Fruit fly (Drosophila melanogaster) whole organism, embryonic: ENCODE measurements around the gene Atx-1.

Experiments
- Atf-2 ChIP-seq: fragments of 200-800 bp; sonication (Bioruptor generic); optimal IDR thresholded peaks from 2 replicates; lab custom pipeline; 2016; ENCODE audit warnings: missing biosample characterization, missing genetic modification characterization
- Awh ChIP-seq: fragments of 200-800 bp; sonication (Bioruptor generic); IDR thresholded peaks from 2 replicates; pipeline ENCODE4, ENCODE4 v1.3.6; 2022; ENCODE audit warnings: missing biosample characterization, missing genetic modification characterization
- BtbVII ChIP-seq: fragments of 200-800 bp; sonication (Bioruptor generic); optimal IDR thresholded peaks from 3 replicates; lab custom pipeline; 2017; ENCODE audit warnings: missing biosample characterization, mild to moderate bottlenecking, missing genetic modification characterization
- CG10147 ChIP-seq: fragments of 200-800 bp; sonication (Bioruptor generic); optimal IDR thresholded peaks from 2 replicates; lab custom pipeline; 2019; ENCODE audit warnings: missing biosample characterization, mild to moderate bottlenecking, missing genetic modification characterization, moderate library complexity
- CG10959 ChIP-seq: fragments of 200-800 bp; sonication (Bioruptor generic); IDR thresholded peaks from 2 replicates; pipeline ENCODE4 v1.3.6; 2022; ENCODE audit warnings: missing biosample characterization, missing genetic modification characterization
- CG1233 ChIP-seq: fragments of 200-800 bp; sonication (Bioruptor generic); optimal IDR thresholded peaks from 4 replicates; lab custom pipeline; 2018; ENCODE audit warnings: missing biosample characterization, mild to moderate bottlenecking, missing genetic modification characterization
- CG12942 ChIP-seq: fragments of 200-800 bp; sonication (Bioruptor generic); optimal IDR thresholded peaks from 3 replicates; lab custom pipeline; 2016; ENCODE audit warnings: missing biosample characterization, missing genetic modification characterization
- CG15269 ChIP-seq: fragments of 200-800 bp; sonication (Bioruptor generic); optimal IDR thresholded peaks from 2 replicates; lab custom pipeline; 2018; ENCODE audit warnings: missing biosample characterization, mild to moderate bottlenecking, missing genetic modification characterization, moderate library complexity
- CG1529 ChIP-seq: fragments of 200-800 bp; sonication (Bioruptor generic); optimal IDR thresholded peaks from 3 replicates; lab custom pipeline; 2018; ENCODE audit warnings: missing biosample characterization, missing genetic modification characterization
- CG15696 ChIP-seq: fragments of 200-800 bp; sonication (Bioruptor generic); optimal IDR thresholded peaks from 2 replicates; lab custom pipeline; 2019; ENCODE audit warnings: missing biosample characterization, mild to moderate bottlenecking, missing genetic modification characterization, moderate library complexity
- CG1647 ChIP-seq: fragments of 200-800 bp; sonication (Bioruptor generic); optimal IDR thresholded peaks from 3 replicates; lab custom pipeline; 2016; ENCODE audit warnings: missing biosample characterization, missing genetic modification characterization
- CG16863 ChIP-seq: fragments of 200-800 bp; sonication (Bioruptor generic); optimal IDR thresholded peaks from 3 replicates; lab custom pipeline; 2016; ENCODE audit warnings: missing biosample characterization, missing genetic modification characterization
- CG17612 ChIP-seq: fragments of 200-800 bp; sonication (Bioruptor generic); IDR thresholded peaks from 2 replicates; pipeline ENCODE4 v1.3.6; 2022; ENCODE audit warnings: missing biosample characterization, missing genetic modification characterization
- CG1832 ChIP-seq: fragments of 200-800 bp; sonication (Bioruptor generic); optimal IDR thresholded peaks from 2 replicates; lab custom pipeline; 2017; ENCODE audit warnings: missing biosample characterization, mild to moderate bottlenecking, missing genetic modification characterization, inconsistent platforms
- CG18619 ChIP-seq: fragments of 200-800 bp; sonication (Bioruptor generic); optimal IDR thresholded peaks from 3 replicates; lab custom pipeline; 2017; ENCODE audit warnings: missing biosample characterization, mild to moderate bottlenecking, missing genetic modification characterization
- CG42726 ChIP-seq: fragments of 200-800 bp; sonication (Bioruptor generic); IDR thresholded peaks from 2 replicates; pipeline ENCODE4 v1.3.6; 2022; ENCODE audit warnings: missing biosample characterization, missing genetic modification characterization; ENCODE audit not compliant: partially characterized antibody
- CG4617 ChIP-seq: fragments of 200-800 bp; sonication (Bioruptor generic); optimal IDR thresholded peaks from 3 replicates; lab custom pipeline; 2016; ENCODE audit warnings: missing biosample characterization, missing genetic modification characterization, borderline replicate concordance
- CG4854 ChIP-seq: fragments of 200-800 bp; sonication (Bioruptor generic); optimal IDR thresholded peaks from 2 replicates; lab custom pipeline; 2016; ENCODE audit warnings: missing biosample characterization, missing genetic modification characterization, inconsistent platforms
- CG7357 ChIP-seq: fragments of 200-800 bp; sonication (Bioruptor generic); IDR thresholded peaks from 3 replicates; pipeline ENCODE4 v1.3.6; 2022; ENCODE audit warnings: missing biosample characterization, missing genetic modification characterization
- CkIIα-i1 ChIP-seq: fragments of 200-800 bp; sonication (Bioruptor generic); IDR thresholded peaks from 2 replicates; pipeline ENCODE4 v1.3.6; 2022; ENCODE audit warnings: missing biosample characterization, missing genetic modification characterization
- CoRest ChIP-seq: fragments of 200-800 bp; sonication (Bioruptor generic); optimal IDR thresholded peaks from 3 replicates; lab custom pipeline; 2018; ENCODE audit warnings: missing biosample characterization, mild to moderate bottlenecking, missing genetic modification characterization, moderate library complexity
- Dbx ChIP-seq: fragments of 200-800 bp; sonication (Bioruptor generic); IDR thresholded peaks from 3 replicates; pipeline ENCODE4 v1.3.6; 2022; ENCODE audit warnings: missing biosample characterization, missing genetic modification characterization
- Eip74EF ChIP-seq, 2 experiments: fragments of 200-800 bp in 1 of 2; fragments of >200 bp in 1 of 2; sonication (Bioruptor generic) in 1 of 2; optimal IDR thresholded peaks; 2 replicates each; lab custom pipeline; 2017 to 2019; ENCODE audit warnings: missing biosample characterization in 2 of 2, missing genetic modification characterization in 2 of 2, mild to moderate bottlenecking in 1 of 2, moderate library complexity in 1 of 2
- Gsc ChIP-seq: fragments of 200-800 bp; sonication (Bioruptor generic); IDR thresholded peaks from 2 replicates; pipeline ENCODE4 v1.3.6; 2022; ENCODE audit warnings: missing biosample characterization, missing genetic modification characterization
- H15 ChIP-seq: fragments of 200-800 bp; sonication (Bioruptor generic); IDR thresholded peaks from 3 replicates; pipeline ENCODE4 v1.3.6; 2022; ENCODE audit warnings: missing biosample characterization, missing genetic modification characterization
- MESR4 ChIP-seq: fragments of 200-800 bp; sonication (Bioruptor generic); optimal IDR thresholded peaks from 2 replicates; lab custom pipeline; 2018; ENCODE audit warnings: missing biosample characterization, mild to moderate bottlenecking, missing genetic modification characterization, moderate library complexity
- MTF-1 ChIP-seq: fragments of 200-800 bp; sonication (Bioruptor generic); optimal IDR thresholded peaks from 2 replicates; lab custom pipeline; 2018; ENCODE audit warnings: missing biosample characterization, mild to moderate bottlenecking, missing genetic modification characterization, borderline replicate concordance
- Med ChIP-seq: fragments of 200-800 bp; sonication (Bioruptor generic); peaks from one replicate; lab custom pipeline; 2016; ENCODE audit warnings: missing biosample characterization, missing genetic modification characterization, mild to moderate bottlenecking, inconsistent platforms, moderate library complexity
- Meics ChIP-seq: fragments of 200-800 bp; sonication (Bioruptor generic); optimal IDR thresholded peaks from 2 replicates; lab custom pipeline; 2017; ENCODE audit warnings: missing biosample characterization, mild to moderate bottlenecking, missing genetic modification characterization
- Sry-δ ChIP-seq: fragments of 200-800 bp; sonication (Bioruptor generic); optimal IDR thresholded peaks from 2 replicates; lab custom pipeline; 2016; ENCODE audit warnings: missing biosample characterization, missing genetic modification characterization
- abd-A ChIP-seq: fragments of 200-800 bp; sonication (Bioruptor generic); optimal IDR thresholded peaks from 3 replicates; lab custom pipeline; 2019; ENCODE audit warnings: missing biosample characterization, mild to moderate bottlenecking, missing genetic modification characterization, moderate library complexity
- al ChIP-seq: fragments of 200-800 bp; sonication (Bioruptor generic); IDR thresholded peaks from 2 replicates; pipeline ENCODE4 v1.3.6; 2022; ENCODE audit warnings: missing biosample characterization, missing genetic modification characterization
- bowl ChIP-seq: fragments of 200-800 bp; sonication (Bioruptor generic); IDR thresholded peaks from 2 replicates; pipeline ENCODE4 v1.3.6; 2022; ENCODE audit warnings: missing biosample characterization, missing genetic modification characterization
- corto ChIP-seq: fragments of 200-800 bp; sonication (Bioruptor generic); optimal IDR thresholded peaks from 2 replicates; lab custom pipeline; 2016; ENCODE audit warnings: missing biosample characterization, mild to moderate bottlenecking, missing genetic modification characterization, moderate library complexity
- fd64A ChIP-seq: fragments of 200-800 bp; sonication (Bioruptor generic); optimal IDR thresholded peaks from 3 replicates; lab custom pipeline; 2018; ENCODE audit warnings: missing biosample characterization, mild to moderate bottlenecking, missing genetic modification characterization
- hb ChIP-seq: fragments of 200-800 bp; sonication (Bioruptor generic); IDR thresholded peaks from 3 replicates; pipeline ENCODE4 v1.3.6; 2022; ENCODE audit warnings: missing biosample characterization, missing genetic modification characterization; ENCODE audit not compliant: partially characterized antibody
- ind ChIP-seq: fragments of 200-800 bp; sonication (Bioruptor generic); optimal IDR thresholded peaks from 3 replicates; lab custom pipeline; 2016; ENCODE audit warnings: missing biosample characterization, missing genetic modification characterization
- insv ChIP-seq, 2 experiments: fragments of 200-800 bp; sonication (Bioruptor generic); optimal IDR thresholded peaks; 3 replicates each; lab custom pipeline; 2016 to 2018; ENCODE audit warnings: missing biosample characterization in 2 of 2, missing genetic modification characterization in 2 of 2
- kah ChIP-seq: fragments of 200-800 bp; sonication (Bioruptor generic); optimal IDR thresholded peaks from 2 replicates; lab custom pipeline; 2018; ENCODE audit warnings: missing biosample characterization, mild to moderate bottlenecking, missing genetic modification characterization
- lmd ChIP-seq: fragments of 200-800 bp; sonication (Bioruptor generic); IDR thresholded peaks from 2 replicates; pipeline ENCODE4 v1.3.6; 2022; ENCODE audit warnings: missing biosample characterization, missing genetic modification characterization
- lov ChIP-seq, 2 experiments: fragments of 200-800 bp in 1 of 2; fragments of >200 bp in 1 of 2; sonication (Bioruptor generic) in 1 of 2; IDR thresholded peaks in 1 of 2; optimal IDR thresholded peaks in 1 of 2; 2 replicates in 1 of 2; 3 replicates in 1 of 2; pipeline versions ENCODE4 v1.3.6 to Lab custom; 2017 to 2022; ENCODE audit warnings: missing biosample characterization in 1 of 2, missing genetic modification characterization in 1 of 2
- maf-S ChIP-seq: fragments of 200-800 bp; sonication (Bioruptor generic); optimal IDR thresholded peaks from 2 replicates; lab custom pipeline; 2016; ENCODE audit warnings: missing biosample characterization, missing genetic modification characterization
- otp ChIP-seq: fragments of 200-800 bp; sonication (Bioruptor generic); IDR thresholded peaks from 3 replicates; pipeline ENCODE4, ENCODE4 v1.3.6; 2022; ENCODE audit warnings: missing biosample characterization, missing genetic modification characterization
- phol ChIP-seq: fragments of 200-800 bp; sonication (Bioruptor generic); optimal IDR thresholded peaks from 3 replicates; lab custom pipeline; 2018; ENCODE audit warnings: missing biosample characterization, mild to moderate bottlenecking, missing genetic modification characterization, moderate library complexity
- sima ChIP-seq: fragments of 200-800 bp; sonication (Bioruptor generic); optimal IDR thresholded peaks from 2 replicates; lab custom pipeline; 2016; ENCODE audit warnings: missing biosample characterization, missing genetic modification characterization
- slbo ChIP-seq: fragments of 200-800 bp; sonication (Bioruptor generic); IDR thresholded peaks from 2 replicates; pipeline ENCODE4 v1.3.6; 2022; ENCODE audit warnings: missing biosample characterization, missing genetic modification characterization
- sug ChIP-seq: fragments of 200-800 bp; optimal IDR thresholded peaks from 2 replicates; lab custom pipeline; 2019; ENCODE audit warnings: missing biosample characterization, mild to moderate bottlenecking, missing genetic modification characterization, moderate library complexity
- tgo ChIP-seq: fragments of 200-800 bp; sonication (Bioruptor generic); IDR thresholded peaks from 3 replicates; pipeline ENCODE4 v1.3.6; 2022; ENCODE audit warnings: missing biosample characterization, missing genetic modification characterization
- tio ChIP-seq: fragments of 200-800 bp; sonication (Bioruptor generic); optimal IDR thresholded peaks from 2 replicates; lab custom pipeline; 2017; ENCODE audit warnings: missing biosample characterization, missing genetic modification characterization, inconsistent platforms
- tx ChIP-seq: fragments of 200-800 bp; sonication (Bioruptor generic); optimal IDR thresholded peaks from 2 replicates; lab custom pipeline; 2016; ENCODE audit warnings: missing biosample characterization, missing genetic modification characterization
- zfh1 ChIP-seq: fragments of 200-800 bp; sonication (Bioruptor generic); IDR thresholded peaks from 3 replicates; pipeline ENCODE4 v1.3.6; 2022; ENCODE audit warnings: missing biosample characterization, missing genetic modification characterization

Atx-1 gene

DNA sequence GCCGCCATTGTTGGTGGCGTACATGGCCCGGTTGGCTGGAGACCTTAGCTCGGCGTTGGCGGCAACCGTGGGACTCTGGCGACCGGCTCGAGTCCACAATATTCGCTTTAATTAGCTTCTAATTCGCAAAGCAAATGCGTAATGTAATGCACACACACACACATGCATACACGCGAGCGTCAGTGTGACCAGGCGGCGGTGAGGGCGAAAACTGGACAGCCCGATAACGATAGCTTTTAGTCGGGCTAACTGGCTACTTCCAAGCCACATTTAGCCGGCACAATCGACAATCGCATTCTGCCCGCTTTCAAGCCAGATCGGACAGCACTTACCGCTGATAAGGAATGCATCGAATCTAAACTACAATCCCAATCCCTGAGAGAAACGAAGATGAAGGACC is 2.3 kb upstream of the Atx-1 start, which contains the start of the genes Nf-YC and xit (continued):
- TF ChIP-seq CG42726 (GFP tag; lab: Robert Waterston, UW) = peak; percentile 54; the same call in 1 of the 2 replicates
- no peak for TF ChIP-seq sug
- no peak for TF ChIP-seq ind (GFP tag; lab: Kevin White, UChicago)
- no peak for TF ChIP-seq BtbVII
- no peak for TF ChIP-seq Atf-2 (GFP tag; lab: Kevin White, UChicago)
- TF ChIP-seq corto (GFP tag; lab: Kevin White, UChicago) = no peak
- TF ChIP-seq CG12942 (GFP tag; lab: Kevin White, UChicago) = no peak
- no peak for TF ChIP-seq CG18619
- no peak for TF ChIP-seq CG15269 (tag; lab: Kevin White, UChicago)
- TF ChIP-seq hb (GFP tag; lab: Robert Waterston, UW) = no peak
- TF ChIP-seq CG4854 = no peak
- TF ChIP-seq Meics (GFP tag; lab: Kevin White, UChicago) = no peak
- no peak for TF ChIP-seq abd-A (tag; lab: Kevin White, UChicago)
- no peak for TF ChIP-seq CG15696 (tag; lab: Kevin White, UChicago)
- no peak for TF ChIP-seq Gsc (GFP tag; lab: Robert Waterston, UW)
- TF ChIP-seq tgo (GFP tag; lab: Robert Waterston, UW) = no peak
- no peak; the same call in 2 of the 3 replicates for TF ChIP-seq Dbx (GFP tag; lab: Robert Waterston, UW)
- no peak for TF ChIP-seq CkIIα-i1
- TF ChIP-seq insv (GFP tag; optimal IDR thresholded peaks at IDR 0.05; lab: Kevin White, UChicago) = peak in 1 of 2 experiments; percentile 37
- TF ChIP-seq Eip74EF (GFP tag; optimal IDR thresholded peaks at IDR 0.05; lab: Kevin White, UChicago) = no peak
- no peak for TF ChIP-seq maf-S
- TF ChIP-seq sima (GFP tag; lab: Kevin White, UChicago) = no peak
- TF ChIP-seq CG4617 (GFP tag; lab: Kevin White, UChicago) = peak; percentile 83
- no peak; the same call in 1 of the 2 replicates for TF ChIP-seq lmd (GFP tag; lab: Robert Waterston, UW)
- no peak for TF ChIP-seq CG17612 (GFP tag; lab: Robert Waterston, UW)
- TF ChIP-seq CG1832 (GFP tag; lab: Kevin White, UChicago) = no peak
- peak; percentile 19 for TF ChIP-seq phol
- no peak for TF ChIP-seq bowl
- TF ChIP-seq CG7357 (GFP tag; lab: Robert Waterston, UW) = no peak
- no peak for TF ChIP-seq CoRest (tag; lab: Kevin White, UChicago)
- TF ChIP-seq fd64A = no peak
- TF ChIP-seq tio (GFP tag; lab: Kevin White, UChicago) = no peak
- TF ChIP-seq al = no peak
- TF ChIP-seq kah (GFP tag; lab: Kevin White, UChicago) = no peak
- TF ChIP-seq Sry-δ = peak; percentile 72
- peak; percentile 4 for TF ChIP-seq tx (GFP tag; lab: Kevin White, UChicago)
- no peak for TF ChIP-seq H15 (GFP tag; lab: Robert Waterston, UW)
- no peak for TF ChIP-seq Awh (GFP tag; lab: Robert Waterston, UW)
- TF ChIP-seq CG1529 = no peak
- TF ChIP-seq CG10147 (GFP tag; lab: Kevin White, UChicago) = no peak
- TF ChIP-seq CG1647 (GFP tag; lab: Kevin White, UChicago) = no peak
- TF ChIP-seq MTF-1 (GFP tag; lab: Kevin White, UChicago) = no peak
- TF ChIP-seq zfh1 (GFP tag; lab: Robert Waterston, UW) = peak; percentile 22; the same call in 1 of the 3 replicates
- no peak for TF ChIP-seq CG10959 (GFP tag; lab: Robert Waterston, UW)
- 0 out of 3 replicates have a peak, but pooled peaks have one; percentile 4 for TF ChIP-seq otp (GFP tag; lab: Robert Waterston, UW)
- peak; percentile 84 for TF ChIP-seq Med (GFP tag; lab: Kevin White, UChicago)
- TF ChIP-seq CG16863 (GFP tag; lab: Kevin White, UChicago) = no peak
- TF ChIP-seq slbo (GFP tag; lab: Robert Waterston, UW) = no peak
- peak; percentile 89 for TF ChIP-seq MESR4 (GFP tag; lab: Kevin White, UChicago)
- no peak for TF ChIP-seq CG1233
- TF ChIP-seq lov (optimal IDR thresholded peaks at IDR 0.05; lab: Kevin White, UChicago) = no peak
- TF ChIP-seq lov (GFP tag; IDR thresholded peaks at IDR 0.05; lab: Robert Waterston, UW) = no peak
